Worm (Caenorhabditis elegans): Measurements from ENCODE around the gene F16G10.7.

Gene F16G10.7

ce11 chrII:2418836-2419235 lies 38.8 kb upstream of the F16G10.7 start, which contains the start of gene fbxc-20:
fbxc-20 (plus strand) TSS chrII:2419136.
- TF ChIP-seq nhr-23 (tag; optimal IDR thresholded peaks at IDR 0.05) (no peak), jun-1 (tag; optimal IDR thresholded peaks at IDR 0.05) (no peak), lin-39 (tag; optimal IDR thresholded peaks at IDR 0.05) (no peak), eor-1 (tag; optimal IDR thresholded peaks at IDR 0.05) (no peak), pha-4 (tag; optimal IDR thresholded peaks at IDR 0.05) (no peak), elt-3 (tag; optimal IDR thresholded peaks at IDR 0.05) (no peak), fos-1 (tag; optimal IDR thresholded peaks at IDR 0.05) (no peak), aly-2 (tag; optimal IDR thresholded peaks at IDR 0.05) (no peak), ceh-9 (tag; optimal IDR thresholded peaks at IDR 0.05) (no peak), unc-39 (tag; optimal IDR thresholded peaks at IDR 0.05) (no peak), ceh-28 (tag; optimal IDR thresholded peaks at IDR 0.05) (no peak), nhr-43 (tag; optimal IDR thresholded peaks at IDR 0.05; ENCODE audit: poor library complexity, severe bottlenecking) (no peak), nhr-77 (tag; optimal IDR thresholded peaks at IDR 0.05) (no peak), mml-1 (tag; optimal IDR thresholded peaks at IDR 0.05) (no peak), elt-1 (tag; optimal IDR thresholded peaks at IDR 0.05) (no peak), skn-1 (tag; optimal IDR thresholded peaks at IDR 0.05) (no peak), ztf-4 (tag; optimal IDR thresholded peaks at IDR 0.05) (no peak), nhr-237 (tag; optimal IDR thresholded peaks at IDR 0.05) (no peak)

ce11 chrII:2417889-2418288 lies 37.8 kb upstream of the F16G10.7 start, which contains the start of the genes F42G2.5 and F42G2.7:
F42G2.5 (minus strand) TSS chrII:2417989.
F42G2.7 (plus strand) TSS chrII:2418158.
- TF ChIP-seq fos-1 (tag; optimal IDR thresholded peaks at IDR 0.05) (no peak), elt-2 (tag; optimal IDR thresholded peaks at IDR 0.05) (peak; percentile 44)

- TF ChIP-seq pqm-1 (tag; optimal IDR thresholded peaks at IDR 0.05), result peak; percentile 70
- TF ChIP-seq nhr-43 (tag; optimal IDR thresholded peaks at IDR 0.05; ENCODE audit: poor library complexity, severe bottlenecking), result no peak
- peak; percentile 72 for TF ChIP-seq pha-4 (tag; optimal IDR thresholded peaks at IDR 0.05)
- peak; percentile 16 for TF ChIP-seq jun-1 (tag; optimal IDR thresholded peaks at IDR 0.05)
- TF ChIP-seq nhr-67 (tag; optimal IDR thresholded peaks at IDR 0.05), result no peak
- peak; percentile 76 for TF ChIP-seq elt-2 (tag; optimal IDR thresholded peaks at IDR 0.05)
These were observed 35.4 kb upstream of the F16G10.7 start, which contains the start of gene fbxa-4 for ce11 chrII:2415439-2415838. fbxa-4 (minus strand) TSS chrII:2415531.

- TF ChIP-seq pha-4 (tag; optimal IDR thresholded peaks at IDR 0.05) (peak; percentile 8), snpc-4 (tag; optimal IDR thresholded peaks at IDR 0.05) (no peak), fos-1 (tag; optimal IDR thresholded peaks at IDR 0.05) (no peak), pqm-1 (tag; optimal IDR thresholded peaks at IDR 0.05) (peak; percentile 37), nhr-76 (tag; optimal IDR thresholded peaks at IDR 0.05) (no peak), elt-2 (tag; optimal IDR thresholded peaks at IDR 0.05) (peak; percentile 54)
These were observed 32.6 kb upstream of the F16G10.7 start, which contains the start of gene fbxa-182 for ce11 chrII:2412649-2413048. fbxa-182 (minus strand) TSS chrII:2412749.

ce11 chrII:2411555-2411954 lies 31.5 kb upstream of the F16G10.7 start:
- TF ChIP-seq nhr-23 (tag; optimal IDR thresholded peaks at IDR 0.05), result no peak

ce11 chrII:2411093-2411492 lies 31.0 kb upstream of the F16G10.7 start:
- TF ChIP-seq nhr-28 (tag; optimal IDR thresholded peaks at IDR 0.05) (no peak), hmg-11 (tag; optimal IDR thresholded peaks at IDR 0.05) (no peak), nhr-25 (tag; optimal IDR thresholded peaks at IDR 0.05) (no peak), fkh-10 (GFP tag; optimal IDR thresholded peaks at IDR 0.05) (no peak), egl-5 (tag; optimal IDR thresholded peaks at IDR 0.05) (no peak), ztf-4 (tag; optimal IDR thresholded peaks at IDR 0.05) (no peak), fkh-2 (tag; optimal IDR thresholded peaks at IDR 0.05) (no peak), nfya-1 (tag; optimal IDR thresholded peaks at IDR 0.05; ENCODE audit: insufficient read depth) (no peak), nhr-67 (tag; optimal IDR thresholded peaks at IDR 0.05) (no peak)

ce11 chrII:2403984-2404383 lies 23.9 kb upstream of the F16G10.7 start, which contains the start of gene F16G10.1:
F16G10.1 (plus strand) TSS chrII:2404284.
- no peak for TF ChIP-seq nhr-12 (tag; optimal IDR thresholded peaks at IDR 0.05)
